Fruit fly (Drosophila melanogaster): ENCODE data around the gene CG5885.

The CG5885 gene

DNA sequence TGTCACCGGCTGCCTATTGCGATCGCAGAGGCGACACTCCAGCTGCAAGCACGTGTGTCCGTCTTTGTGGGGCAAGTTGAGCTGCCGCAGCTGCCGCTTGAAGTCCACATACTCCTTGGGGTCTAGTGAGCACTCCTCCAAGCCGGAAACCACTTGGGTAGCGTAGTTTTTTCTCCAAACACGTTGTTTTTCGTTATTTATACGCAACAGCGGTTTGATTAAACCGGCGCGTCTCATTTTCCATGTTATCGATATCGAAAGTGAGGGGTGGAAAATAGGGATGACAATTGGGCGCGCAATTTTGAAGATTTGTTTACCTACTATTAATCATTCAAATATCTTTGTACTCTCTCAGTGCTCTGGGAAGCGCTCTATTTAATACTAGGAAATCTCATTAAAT is 24.9 kb downstream of the CG5885 start, which contains the start of gene mtDNA-helicase (continued):
- TF ChIP-seq dmrt99B (tag; optimal IDR thresholded peaks at IDR 0.05) (no peak), Fer2 (tag; optimal IDR thresholded peaks at IDR 0.05) (no peak), CG31441 (GFP tag; IDR thresholded peaks at IDR 0.05) (no peak), Neu2 (GFP tag; optimal IDR thresholded peaks at IDR 0.05; ENCODE audit: borderline replicate concordance) (no peak), kah (GFP tag; optimal IDR thresholded peaks at IDR 0.05) (no peak), CG10431 (GFP tag; optimal IDR thresholded peaks at IDR 0.05) (no peak), CG7839 (tag; optimal IDR thresholded peaks at IDR 0.05) (no peak), Dref (GFP tag; IDR thresholded peaks at IDR 0.05) (peak; percentile 72), Meics (GFP tag; optimal IDR thresholded peaks at IDR 0.05) (no peak), CG32532 (GFP tag; IDR thresholded peaks at IDR 0.05) (no peak), ato (GFP tag; IDR thresholded peaks at IDR 0.05; ENCODE audit: partially characterized antibody) (no peak), CG42726 (GFP tag; IDR thresholded peaks at IDR 0.05; ENCODE audit: partially characterized antibody) (no peak), pita (GFP tag; optimal IDR thresholded peaks at IDR 0.05) (no peak), tgo (GFP tag; IDR thresholded peaks at IDR 0.05) (no peak), CG18619 (GFP tag; optimal IDR thresholded peaks at IDR 0.05) (no peak), Atf-2 (GFP tag; optimal IDR thresholded peaks at IDR 0.05) (no peak), sqz (GFP tag; optimal IDR thresholded peaks at IDR 0.05) (no peak), jigr1 (GFP tag; IDR thresholded peaks at IDR 0.05) (no peak), CG2116 (GFP tag; optimal IDR thresholded peaks at IDR 0.05) (peak; percentile 94), caup (GFP tag; optimal IDR thresholded peaks at IDR 0.05; ENCODE audit: severe bottlenecking) (no peak), sd (tag; optimal IDR thresholded peaks at IDR 0.05) (peak; percentile 79), CG8281 (tag; optimal IDR thresholded peaks at IDR 0.05) (no peak), CG10267 (tag; optimal IDR thresholded peaks at IDR 0.05) (peak; percentile 9), CG15073 (GFP tag; optimal IDR thresholded peaks at IDR 0.05) (no peak), nerfin-2 (GFP tag; IDR thresholded peaks at IDR 0.05; ENCODE audit: partially characterized antibody) (0 out of 2 replicates have a peak, but pooled peaks have one; percentile 41), CG17612 (GFP tag; IDR thresholded peaks at IDR 0.05) (no peak), Drgx (GFP tag; IDR thresholded peaks at IDR 0.05) (no peak), gce (GFP tag; IDR thresholded peaks at IDR 0.05) (no peak), Fer1 (GFP tag; optimal IDR thresholded peaks at IDR 0.05) (no peak), Hand (GFP tag; optimal IDR thresholded peaks at IDR 0.05) (no peak), cas (GFP tag; IDR thresholded peaks at IDR 0.05) (no peak), Mad (GFP tag; optimal IDR thresholded peaks at IDR 0.05) (no peak), CG12942 (GFP tag; optimal IDR thresholded peaks at IDR 0.05) (no peak), hbn (GFP tag; IDR thresholded peaks at IDR 0.05; ENCODE audit: partially characterized antibody) (peak; percentile 51; the same call in 1 of the 2 replicates), CG14441 (GFP tag; IDR thresholded peaks at IDR 0.05) (no peak), trh (GFP tag; optimal IDR thresholded peaks at IDR 0.05) (no peak), z (GFP tag; IDR thresholded peaks at IDR 0.05) (no peak), org-1 (GFP tag; optimal IDR thresholded peaks at IDR 0.05) (no peak), H2.0 (GFP tag; IDR thresholded peaks at IDR 0.05) (no peak), CG30431 (GFP tag; optimal IDR thresholded peaks at IDR 0.05) (no peak), zen2 (GFP tag; IDR thresholded peaks at IDR 0.05; ENCODE audit: partially characterized antibody) (peak; percentile 39; the same call in 1 of the 3 replicates), CG10565 (GFP tag; optimal IDR thresholded peaks at IDR 0.05) (no peak), Med (GFP tag) (no peak), CG16863 (GFP tag; optimal IDR thresholded peaks at IDR 0.05) (no peak), CG12236 (GFP tag; optimal IDR thresholded peaks at IDR 0.05) (no peak), hkb (optimal IDR thresholded peaks at IDR 0.05) (no peak), hkb (GFP tag; IDR thresholded peaks at IDR 0.05) (peak; percentile 35; the same call in 1 of the 2 replicates), NfI (GFP tag; optimal IDR thresholded peaks at IDR 0.05) (no peak), Atf6 (GFP tag; IDR thresholded peaks at IDR 0.05) (no peak), nom (GFP tag; optimal IDR thresholded peaks at IDR 0.05) (no peak), CG17829 (tag; optimal IDR thresholded peaks at IDR 0.05) (no peak), gsb (GFP tag; IDR thresholded peaks at IDR 0.05) (no peak)
